Fruit fly (Drosophila melanogaster): ENCODE measurements around the gene CG12499.

DNA sequence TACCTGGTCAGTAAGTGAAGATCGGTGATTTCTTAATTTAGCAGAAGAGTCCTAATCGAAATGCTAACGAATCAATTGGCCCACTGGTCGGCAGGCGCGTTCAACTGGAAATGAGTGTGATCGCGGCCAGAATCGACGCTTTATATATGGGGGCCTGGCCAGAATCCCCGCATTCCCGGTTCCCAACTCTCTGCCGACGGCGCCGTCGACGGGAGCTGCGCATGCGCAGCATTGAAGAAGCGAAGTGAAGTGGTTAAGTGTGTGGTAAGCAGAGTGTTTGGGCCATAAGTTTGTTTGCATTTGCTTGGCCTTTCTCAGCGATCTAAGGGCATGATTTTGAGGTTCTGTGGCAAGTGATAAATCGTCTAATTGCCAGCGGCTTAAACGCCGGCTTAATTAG lies 52.4 kb downstream of the CG12499 start, which contains the start of gene CG13857:
- TF ChIP-seq Ets97D (GFP tag; optimal IDR thresholded peaks at IDR 0.05) (no peak), dmrt11E (tag; optimal IDR thresholded peaks at IDR 0.05) (no peak), Vsx1 (GFP tag; optimal IDR thresholded peaks at IDR 0.05) (no peak), CG15011 (GFP tag; optimal IDR thresholded peaks at IDR 0.05) (no peak), nerfin-2 (GFP tag; IDR thresholded peaks at IDR 0.05; ENCODE audit: partially characterized antibody) (no peak), Side (GFP tag; optimal IDR thresholded peaks at IDR 0.05) (no peak), ssp (GFP tag; IDR thresholded peaks at IDR 0.05) (no peak), CG7963 (GFP tag; IDR thresholded peaks at IDR 0.05; ENCODE audit: partially characterized antibody) (no peak), luna (GFP tag; optimal IDR thresholded peaks at IDR 0.05) (no peak), lbe (GFP tag; optimal IDR thresholded peaks at IDR 0.05) (no peak)
